Worm (Caenorhabditis elegans) whole organism, late embryonic: ENCODE measurements around the gene Y73C8C.8.
"Not testable (repeated sequence)": the region's sequence is repeated elsewhere in the genome, so short reads cannot be mapped to it uniquely, and the experiment has no call there.

Experiments
- C08G9.2 ChIP-seq: sonication (generic microtip); optimal IDR thresholded peaks from 2 replicates; lab custom pipeline; 2016; ENCODE audit warnings: mild to moderate bottlenecking, missing genetic modification characterization, moderate library complexity, missing compliant biosample characterization
- F13H6.1 ChIP-seq: sonication (generic microtip); optimal IDR thresholded peaks from 2 replicates; lab custom pipeline; 2016; ENCODE audit warnings: missing genetic modification characterization, missing compliant biosample characterization
- K09A11.1 ChIP-seq: sonication (generic microtip); optimal IDR thresholded peaks from 2 replicates; lab custom pipeline; 2017; ENCODE audit warnings: antibody characterized with exemption, mild to moderate bottlenecking, missing genetic modification characterization, missing compliant biosample characterization; ENCODE audit not compliant: insufficient read depth
- T23F11.4 ChIP-seq: fragments of 200-800 bp; sonication (Bioruptor generic); optimal IDR thresholded peaks from 2 replicates; lab custom pipeline; 2018; ENCODE audit warnings: mild to moderate bottlenecking, missing genetic modification characterization, missing compliant biosample characterization
- ahr-1 ChIP-seq: sonication (generic microtip); optimal IDR thresholded peaks from 2 replicates; lab custom pipeline; 2016; ENCODE audit warnings: missing genetic modification characterization, missing compliant biosample characterization
- ceh-19 ChIP-seq: fragments of 200-800 bp; sonication (Bioruptor generic); optimal IDR thresholded peaks from 2 replicates; lab custom pipeline; 2018; ENCODE audit warnings: mild to moderate bottlenecking, missing genetic modification characterization, missing compliant biosample characterization
- ceh-2 ChIP-seq: sonication (generic microtip); optimal IDR thresholded peaks from 2 replicates; lab custom pipeline; 2016; ENCODE audit warnings: missing genotype, missing genetic modification characterization, missing compliant biosample characterization
- ceh-45 ChIP-seq: fragments of 200-800 bp; sonication (Bioruptor generic); IDR thresholded peaks from 2 replicates; pipeline ENCODE4 v1.3.6; 2022; ENCODE audit warnings: missing genetic modification reagents, missing genetic modification characterization, missing compliant biosample characterization
- ceh-6 ChIP-seq: fragments of 200-800 bp; sonication (Bioruptor generic); optimal IDR thresholded peaks from 2 replicates; lab custom pipeline; 2018; ENCODE audit warnings: mild to moderate bottlenecking, missing genetic modification characterization, missing compliant biosample characterization
- che-1 ChIP-seq: sonication (generic microtip); optimal IDR thresholded peaks from 2 replicates; lab custom pipeline; 2016; ENCODE audit warnings: mild to moderate bottlenecking, missing genetic modification characterization, missing compliant biosample characterization
- dmd-4 ChIP-seq: sonication (generic microtip); optimal IDR thresholded peaks from 2 replicates; lab custom pipeline; 2016; ENCODE audit warnings: borderline replicate concordance, missing genetic modification characterization, missing compliant biosample characterization
- elt-2 ChIP-seq: sonication (generic microtip); optimal IDR thresholded peaks from 2 replicates; lab custom pipeline; 2016; ENCODE audit warnings: missing genetic modification reagents, missing genetic modification characterization, missing compliant biosample characterization
- elt-4 ChIP-seq: sonication (generic microtip); optimal IDR thresholded peaks from 2 replicates; lab custom pipeline; 2016; ENCODE audit warnings: missing genetic modification characterization, missing compliant biosample characterization
- ets-4 ChIP-seq: sonication (generic microtip); optimal IDR thresholded peaks from 2 replicates; lab custom pipeline; 2016; ENCODE audit warnings: missing genetic modification characterization, missing compliant biosample characterization
- eyg-1 ChIP-seq: sonication (generic microtip); optimal IDR thresholded peaks from 2 replicates; lab custom pipeline; 2016; ENCODE audit warnings: missing genotype, missing genetic modification characterization, missing compliant biosample characterization
- fkh-10 ChIP-seq: fragments of 150-350 bp; optimal IDR thresholded peaks from 2 replicates; lab custom pipeline; 2014; ENCODE audit warnings: missing biosample characterization, missing genetic modification reagents, missing genetic modification characterization
- gmeb-2 ChIP-seq: sonication (generic microtip); optimal IDR thresholded peaks from 2 replicates; lab custom pipeline; 2016; ENCODE audit warnings: missing genetic modification characterization, inconsistent platforms, missing compliant biosample characterization
- hlh-15 ChIP-seq: sonication (generic microtip); optimal IDR thresholded peaks from 2 replicates; lab custom pipeline; 2016; ENCODE audit warnings: missing genetic modification characterization, missing compliant biosample characterization
- hlh-6 ChIP-seq: sonication (generic microtip); optimal IDR thresholded peaks from 2 replicates; lab custom pipeline; 2016; ENCODE audit warnings: missing genotype, missing genetic modification characterization, missing compliant biosample characterization
- lin-11 ChIP-seq: fragments of 200-800 bp; sonication (Bioruptor generic); optimal IDR thresholded peaks from 2 replicates; lab custom pipeline; 2018; ENCODE audit warnings: mild to moderate bottlenecking, missing genetic modification characterization, missing compliant biosample characterization
- madf-2 ChIP-seq: sonication (generic microtip); optimal IDR thresholded peaks from 2 replicates; lab custom pipeline; 2017; ENCODE audit warnings: missing genetic modification characterization, missing compliant biosample characterization
- nfya-1 ChIP-seq: sonication (generic microtip); optimal IDR thresholded peaks from 2 replicates; lab custom pipeline; 2017; ENCODE audit warnings: missing genetic modification characterization, mild to moderate bottlenecking, missing compliant biosample characterization, antibody characterized with exemption, moderate library complexity
- pat-9 ChIP-seq: fragments of 200-800 bp; sonication (Bioruptor generic); optimal IDR thresholded peaks from 2 replicates; lab custom pipeline; 2018; ENCODE audit warnings: mild to moderate bottlenecking, missing genetic modification characterization, moderate library complexity, missing compliant biosample characterization
- pax-1 ChIP-seq: fragments of 150-350 bp; optimal IDR thresholded peaks from 2 replicates; lab custom pipeline; 2014; ENCODE audit warnings: missing biosample characterization, missing genetic modification characterization
- sdc-2 ChIP-seq: sonication (generic microtip); optimal IDR thresholded peaks from 2 replicates; lab custom pipeline; 2016; ENCODE audit warnings: missing genotype, missing genetic modification characterization, missing compliant biosample characterization
- sox-2 ChIP-seq: fragments of 200-800 bp; sonication (Bioruptor generic); IDR thresholded peaks from 2 replicates; pipeline ENCODE4 v1.3.6; 2022; ENCODE audit warnings: missing genetic modification reagents, missing genetic modification characterization, missing compliant biosample characterization
- syd-9 ChIP-seq: sonication (generic microtip); optimal IDR thresholded peaks from 2 replicates; lab custom pipeline; 2016; ENCODE audit warnings: mild to moderate bottlenecking, missing genetic modification characterization, moderate library complexity, missing compliant biosample characterization
- tbx-2 ChIP-seq: sonication (generic microtip); optimal IDR thresholded peaks from 2 replicates; lab custom pipeline; 2016; ENCODE audit warnings: missing genetic modification characterization, missing compliant biosample characterization
- tbx-7 ChIP-seq: sonication (generic microtip); optimal IDR thresholded peaks from 2 replicates; lab custom pipeline; 2016; ENCODE audit warnings: missing genotype, missing genetic modification characterization, missing compliant biosample characterization
- unc-3 ChIP-seq, 2 experiments: fragments of 200-800 bp in 1 of 2; sonication (Bioruptor generic) in 1 of 2; sonication (generic microtip) in 1 of 2; conservative IDR thresholded peaks in 1 of 2; optimal IDR thresholded peaks in 1 of 2; 2 replicates each; pipeline versions ENCODE4 v1.3.6 to Lab custom; 2016 to 2022; ENCODE audit warnings: missing compliant biosample characterization in 2 of 2, missing genetic modification characterization in 2 of 2, missing genetic modification reagents in 1 of 2
- unc-42 ChIP-seq: sonication (generic microtip); optimal IDR thresholded peaks from 2 replicates; lab custom pipeline; 2016; ENCODE audit warnings: missing genotype, missing genetic modification characterization, missing compliant biosample characterization
- ztf-16 ChIP-seq: sonication (generic microtip); optimal IDR thresholded peaks from 2 replicates; lab custom pipeline; 2017; ENCODE audit warnings: missing genetic modification characterization, missing compliant biosample characterization

Y73C8C.8 gene

DNA sequence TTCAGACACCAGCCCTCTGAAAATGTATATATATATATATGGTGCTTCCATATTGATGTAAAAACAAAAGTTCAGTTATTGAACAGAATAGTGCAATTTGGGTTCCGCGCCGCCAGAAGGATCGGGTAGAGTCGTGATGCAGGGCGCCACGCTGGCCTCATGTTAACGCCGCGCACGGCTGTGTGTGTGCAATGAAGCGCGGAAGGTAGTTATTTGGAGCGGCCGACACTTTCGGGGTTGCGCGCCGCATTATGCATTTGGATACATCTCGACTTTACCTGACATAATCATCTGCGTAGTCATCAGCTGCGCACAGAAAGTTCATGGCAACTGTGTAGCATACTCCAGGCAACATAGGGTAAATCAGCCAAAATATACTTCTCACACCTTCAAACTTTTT, 6.9 kb downstream of the Y73C8C.8 start:
- no peak for TF ChIP-seq sdc-2 (tag; lab: Kevin White, UChicago)
- no peak for TF ChIP-seq lin-11 (tag; lab: Kevin White, UChicago)
- no peak for TF ChIP-seq ceh-6 (GFP tag; lab: Kevin White, UChicago)
- TF ChIP-seq C08G9.2 (tag; lab: Kevin White, UChicago) = no peak
- no peak for TF ChIP-seq K09A11.1
- no peak for TF ChIP-seq hlh-6 (tag; lab: Kevin White, UChicago)
- no peak for TF ChIP-seq sox-2 (GFP tag; lab: Robert Waterston, UW)
- no peak for TF ChIP-seq T23F11.4 (GFP tag; lab: Kevin White, UChicago)
- TF ChIP-seq nfya-1 (tag; lab: Kevin White, UChicago) = no peak
- TF ChIP-seq madf-2 (tag; lab: Kevin White, UChicago) = no peak
- TF ChIP-seq fkh-10 = no peak
- TF ChIP-seq ahr-1 = no peak
- TF ChIP-seq, all 69 proteins: peak for 0

DNA sequence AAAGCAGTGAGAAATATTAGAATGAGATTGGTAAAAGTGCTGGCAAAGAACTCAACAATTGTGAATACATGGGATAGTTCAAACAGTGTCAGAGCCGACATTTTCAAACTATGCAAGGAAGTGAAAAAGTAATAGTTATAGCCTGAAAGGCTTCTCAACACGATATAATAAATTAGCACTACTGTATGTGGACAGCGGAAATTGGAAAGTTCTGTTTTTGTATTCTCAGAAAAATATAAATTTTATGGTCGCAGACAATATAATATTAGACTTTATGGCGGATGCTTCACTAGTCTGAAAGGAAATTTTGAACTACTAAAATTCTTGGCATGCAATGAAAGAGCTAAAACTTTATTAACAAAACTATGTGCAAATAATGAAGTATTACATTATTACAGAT, 7.8 kb downstream of the Y73C8C.8 start, which contains the start of gene str-69:
Gene str-69 (minus strand): TSS at position 101 of the 400 bp plus-strand sequence.
- TF ChIP-seq ahr-1 (no peak), K09A11.1 (no peak), syd-9 (no peak), T23F11.4 (GFP tag; lab: Kevin White, UChicago) (no peak), tbx-2 (tag; lab: Kevin White, UChicago) (no peak), pat-9 (tag; lab: Kevin White, UChicago) (no peak), ztf-16 (no peak), dmd-4 (tag; lab: Kevin White, UChicago) (no peak)
- TF ChIP-seq, all 69 proteins: peak for 0

DNA sequence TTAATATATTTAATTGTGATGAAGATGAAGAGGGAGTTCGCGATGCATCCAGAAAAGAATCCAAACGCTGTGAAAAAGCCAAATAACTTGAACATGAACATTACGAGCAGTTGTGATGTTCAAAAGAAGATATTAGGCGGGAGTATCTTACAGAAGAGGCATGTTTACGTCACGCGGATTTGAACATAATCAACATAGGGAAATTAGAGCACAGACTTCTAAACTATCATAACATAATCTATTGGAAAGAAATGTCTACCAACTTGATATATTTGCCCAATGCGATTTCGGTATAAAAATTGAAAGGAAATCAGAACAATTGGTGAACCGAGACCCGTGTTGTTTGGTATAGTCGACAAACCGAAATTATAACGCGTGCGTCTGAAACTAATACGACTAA, 9.5 kb downstream of the Y73C8C.8 start, which contains the start of gene str-66:
Gene str-66 (minus strand): TSS at position 101 of the 400 bp plus-strand sequence.
- no peak for TF ChIP-seq che-1 (tag; lab: Kevin White, UChicago)
- TF ChIP-seq tbx-7 (tag; lab: Kevin White, UChicago) = no peak
- no peak for TF ChIP-seq C08G9.2 (tag; lab: Kevin White, UChicago)
- TF ChIP-seq pat-9 (tag; lab: Kevin White, UChicago) = no peak
- no peak for TF ChIP-seq ceh-2
- TF ChIP-seq gmeb-2 (tag; lab: Kevin White, UChicago) = no peak
- no peak for TF ChIP-seq F13H6.1 (tag; lab: Kevin White, UChicago)
- no peak for TF ChIP-seq ceh-45
- no peak for TF ChIP-seq ceh-6 (GFP tag; lab: Kevin White, UChicago)
- no peak for TF ChIP-seq elt-4 (tag; lab: Kevin White, UChicago)
- no peak for TF ChIP-seq eyg-1 (tag; lab: Kevin White, UChicago)
- TF ChIP-seq K09A11.1 = no peak
- TF ChIP-seq pax-1 (tag; lab: Kevin White, UChicago) = no peak
- no peak for TF ChIP-seq unc-42 (tag; lab: Kevin White, UChicago)
- TF ChIP-seq elt-2 = no peak
- no peak for TF ChIP-seq ceh-19
- TF ChIP-seq tbx-2 (tag; lab: Kevin White, UChicago) = no peak
- no peak for TF ChIP-seq lin-11 (tag; lab: Kevin White, UChicago)
- no peak for TF ChIP-seq unc-3 (GFP tag; conservative IDR thresholded peaks at IDR 0.05; lab: Robert Waterston, UW)
- TF ChIP-seq unc-3 (tag; optimal IDR thresholded peaks at IDR 0.05; lab: Kevin White, UChicago) = no peak
- TF ChIP-seq ets-4 (tag; lab: Kevin White, UChicago) = no peak

DNA sequence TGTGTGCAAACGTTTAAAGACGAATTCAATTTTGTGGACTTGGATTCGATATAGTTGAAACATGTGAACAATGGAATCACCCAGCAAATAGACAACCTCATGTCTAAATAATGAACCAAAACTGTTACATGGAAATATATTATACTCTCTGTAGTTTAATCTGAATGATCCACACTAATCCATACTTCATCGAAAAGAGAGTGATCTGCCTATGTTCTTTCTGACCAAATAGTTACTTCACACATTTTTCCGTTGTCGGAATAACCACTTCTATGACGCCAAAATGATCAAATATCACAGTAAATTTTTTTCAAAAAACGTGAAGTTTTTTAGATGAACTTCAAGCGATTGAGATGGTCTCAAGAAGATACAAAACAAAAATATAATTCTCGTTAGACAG, 11.6 kb downstream of the Y73C8C.8 start, which contains the start of gene Y73C8C.4:
Gene Y73C8C.4 (minus strand): TSS at position 101 of the 400 bp plus-strand sequence.
- not testable (repeated sequence) for TF ChIP-seq K09A11.1; hlh-6 (tag; lab: Kevin White, UChicago); hlh-15 (tag; lab: Kevin White, UChicago)

DNA sequence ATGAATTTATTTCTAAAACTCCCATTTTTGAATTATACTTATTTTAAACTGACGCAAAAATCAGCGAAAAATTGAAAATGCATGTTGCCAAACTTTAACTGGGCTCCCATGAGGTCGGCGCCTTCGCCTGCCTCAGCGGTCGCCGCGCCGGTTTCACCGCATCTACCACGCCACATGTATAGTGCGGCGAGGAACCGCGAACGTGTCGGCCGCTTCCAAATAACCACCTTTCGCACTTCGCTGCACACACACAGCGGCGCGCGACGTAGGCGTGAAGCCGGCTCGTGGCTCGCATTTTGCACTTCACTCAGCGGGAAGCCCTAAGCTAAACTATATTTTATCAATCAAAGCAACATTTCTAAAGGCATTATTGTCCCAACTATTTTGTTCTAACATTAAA, 13.1 kb downstream of the Y73C8C.8 start:
- TF ChIP-seq che-1 (tag; lab: Kevin White, UChicago) = no peak
- TF ChIP-seq, all 69 proteins: peak for 0
